Worm (Caenorhabditis elegans) whole organism, L4 larva: ENCODE measurements around the gene K08E4.7.

ENCODE experiments used
- D1046.2 ChIP-seq: fragments of 200-800 bp; sonication (Bioruptor generic); IDR thresholded peaks from 2 replicates; pipeline ENCODE4 v1.3.6; 2022; ENCODE audit warnings: missing genetic modification characterization, missing compliant biosample characterization
- F26F4.8 ChIP-seq: fragments of 200-800 bp; sonication (Bioruptor generic); conservative IDR thresholded peaks from 2 replicates; pipeline ENCODE4 v1.3.6; 2022; ENCODE audit warnings: missing genetic modification characterization, missing compliant biosample characterization
- F37D6.2 ChIP-seq: sonication (generic microtip); optimal IDR thresholded peaks from 2 replicates; lab custom pipeline; 2016; ENCODE audit warnings: mild to moderate bottlenecking, missing genetic modification characterization, missing compliant biosample characterization
- F49E8.2 ChIP-seq: sonication (generic microtip); optimal IDR thresholded peaks from 2 replicates; lab custom pipeline; 2016; ENCODE audit warnings: missing compliant biosample characterization, mild to moderate bottlenecking, missing genetic modification characterization, borderline replicate concordance
- T20F7.1 ChIP-seq: fragments of 200-800 bp; sonication (Bioruptor generic); optimal IDR thresholded peaks from 2 replicates; lab custom pipeline; 2018; ENCODE audit warnings: mild to moderate bottlenecking, missing genetic modification characterization, missing compliant biosample characterization
- Y75B8A.6 ChIP-seq: fragments of 200-800 bp; sonication (Bioruptor generic); IDR thresholded peaks from 2 replicates; pipeline ENCODE4 v1.3.6; 2022; ENCODE audit warnings: missing genetic modification reagents, missing genetic modification characterization, missing compliant biosample characterization
- ZK337.2 ChIP-seq: fragments of 200-800 bp; sonication (Bioruptor generic); IDR thresholded peaks from 2 replicates; pipeline ENCODE4 v1.3.6; 2022; ENCODE audit warnings: missing genetic modification reagents, missing genetic modification characterization, missing compliant biosample characterization
- aly-2 ChIP-seq: sonication (generic microtip); optimal IDR thresholded peaks from 2 replicates; lab custom pipeline; 2018; ENCODE audit warnings: missing biosample characterization, missing genetic modification characterization
- ama-1 ChIP-seq: fragments of 150-350 bp; optimal IDR thresholded peaks from 2 replicates; lab custom pipeline; 2014; ENCODE audit warnings: inconsistent platforms, mixed read lengths
- arid-1 ChIP-seq: fragments of 200-800 bp; sonication (Bioruptor generic); conservative IDR thresholded peaks from 2 replicates; pipeline ENCODE4 v1.3.6; 2022; ENCODE audit warnings: missing genetic modification reagents, missing genetic modification characterization, missing compliant biosample characterization
- attf-4 ChIP-seq: sonication (generic microtip); optimal IDR thresholded peaks from 3 replicates; lab custom pipeline; 2017; ENCODE audit warnings: missing biosample characterization, missing genetic modification characterization
- ceh-20 ChIP-seq: fragments of 200-800 bp; sonication (Bioruptor generic); IDR thresholded peaks from 2 replicates; pipeline ENCODE4 v1.3.6; 2022; ENCODE audit warnings: missing genetic modification reagents, missing genetic modification characterization, missing compliant biosample characterization
- ceh-44 ChIP-seq: fragments of 200-800 bp; sonication (Bioruptor generic); IDR thresholded peaks from 2 replicates; pipeline ENCODE4 v1.3.6; 2022; ENCODE audit warnings: missing genetic modification reagents, missing genetic modification characterization, missing compliant biosample characterization
- ceh-62 ChIP-seq: sonication (generic microtip); optimal IDR thresholded peaks from 2 replicates; lab custom pipeline; 2017; ENCODE audit warnings: missing biosample characterization, missing genetic modification characterization
- ctbp-1 ChIP-seq: fragments of 200-800 bp; sonication (Bioruptor generic); IDR thresholded peaks from 2 replicates; pipeline ENCODE4 v1.3.6; 2022; ENCODE audit warnings: missing genetic modification reagents, missing genetic modification characterization, missing compliant biosample characterization
- daf-16 ChIP-seq, 3 experiments: sonication (generic microtip); optimal IDR thresholded peaks; 2 replicates each; lab custom pipeline; 2016 to 2017; ENCODE audit warnings: missing genetic modification characterization in 3 of 3, missing genetic modification reagents in 3 of 3, mild to moderate bottlenecking in 2 of 3, missing compliant biosample characterization in 2 of 3, missing biosample characterization in 1 of 3, moderate library complexity in 1 of 3
- daf-8 ChIP-seq: fragments of 200-800 bp; sonication (Bioruptor generic); IDR thresholded peaks from 2 replicates; pipeline ENCODE4 v1.3.6; 2022; ENCODE audit warnings: missing genetic modification characterization, missing compliant biosample characterization
- dmd-6 ChIP-seq: fragments of 200-800 bp; sonication (Bioruptor generic); IDR thresholded peaks from 2 replicates; pipeline ENCODE4 v1.3.6; 2022; ENCODE audit warnings: missing genetic modification reagents, missing genetic modification characterization, missing compliant biosample characterization
- dmd-9 ChIP-seq: fragments of 200-800 bp; sonication (Bioruptor generic); IDR thresholded peaks from 2 replicates; pipeline ENCODE4 v1.3.6; 2022; ENCODE audit warnings: missing genetic modification reagents, missing genetic modification characterization, missing compliant biosample characterization
- dpl-1 ChIP-seq: fragments of 150-350 bp; optimal IDR thresholded peaks from 2 replicates; lab custom pipeline; 2014; ENCODE audit warnings: missing biosample characterization, missing genetic modification reagents, missing genetic modification characterization
- duxl-1 ChIP-seq: sonication (generic microtip); optimal IDR thresholded peaks from 2 replicates; lab custom pipeline; 2016; ENCODE audit warnings: mild to moderate bottlenecking, missing genetic modification characterization, moderate library complexity, missing compliant biosample characterization; ENCODE audit not compliant: poor library complexity
- fos-1 ChIP-seq: fragments of 150-350 bp; optimal IDR thresholded peaks from 2 replicates; lab custom pipeline; 2014; ENCODE audit warnings: missing biosample characterization, missing genetic modification characterization
- hif-1 ChIP-seq, 2 experiments: sonication (generic microtip); optimal IDR thresholded peaks; 2 replicates each; lab custom pipeline; 2016 to 2017; ENCODE audit warnings: missing compliant biosample characterization in 2 of 2, missing genetic modification characterization in 2 of 2, missing genetic modification reagents in 2 of 2, missing genotype in 2 of 2, mild to moderate bottlenecking in 1 of 2
- hlh-11 ChIP-seq: fragments of 200-800 bp; sonication (Bioruptor generic); optimal IDR thresholded peaks from 2 replicates; lab custom pipeline; 2018; ENCODE audit warnings: mild to moderate bottlenecking, missing genetic modification characterization, missing compliant biosample characterization
- hlh-30 ChIP-seq: sonication (generic microtip); optimal IDR thresholded peaks from 2 replicates; lab custom pipeline; 2017; ENCODE audit warnings: antibody characterized with exemption, mild to moderate bottlenecking, missing genetic modification characterization, missing compliant biosample characterization; ENCODE audit not compliant: insufficient read depth
- lin-1 ChIP-seq: fragments of 200-800 bp; sonication (Bioruptor generic); IDR thresholded peaks from 2 replicates; pipeline ENCODE4 v1.3.6; 2022; ENCODE audit warnings: missing genetic modification reagents, missing genetic modification characterization, missing compliant biosample characterization
- lin-29 ChIP-seq: fragments of 200-800 bp; sonication (Bioruptor generic); IDR thresholded peaks from 2 replicates; pipeline ENCODE4 v1.3.6; 2022; ENCODE audit warnings: missing genetic modification reagents, missing genetic modification characterization, missing compliant biosample characterization
- lin-38 ChIP-seq: fragments of 200-800 bp; sonication (Bioruptor generic); IDR thresholded peaks from 2 replicates; pipeline ENCODE4 v1.3.6; 2022; ENCODE audit warnings: missing genetic modification reagents, missing genetic modification characterization, missing compliant biosample characterization
- lin-39 ChIP-seq: fragments of 150-350 bp; optimal IDR thresholded peaks from 2 replicates; lab custom pipeline; 2014; ENCODE audit warnings: missing biosample characterization, missing genetic modification reagents, missing genetic modification characterization
- lir-3 ChIP-seq: sonication (generic microtip); optimal IDR thresholded peaks from 2 replicates; lab custom pipeline; 2016; ENCODE audit warnings: mild to moderate bottlenecking, missing genetic modification characterization, missing compliant biosample characterization
- lsy-2 ChIP-seq, 2 experiments: fragments of 150-350 bp in 1 of 2; sonication (generic microtip) in 1 of 2; optimal IDR thresholded peaks; 2 replicates each; lab custom pipeline; 2014 to 2017; ENCODE audit warnings: missing biosample characterization in 2 of 2, missing genetic modification characterization in 2 of 2
- madf-5 ChIP-seq, 2 experiments: fragments of 200-800 bp; sonication (Bioruptor generic); IDR thresholded peaks; 2 replicates each; pipeline ENCODE4 v1.3.6; 2022; ENCODE audit warnings: missing compliant biosample characterization in 2 of 2, missing genetic modification characterization in 2 of 2
- mdt-29 ChIP-seq: fragments of 200-800 bp; sonication (Bioruptor generic); IDR thresholded peaks from 2 replicates; pipeline ENCODE4 v1.3.6; 2022; ENCODE audit warnings: missing genetic modification reagents, missing genetic modification characterization, missing compliant biosample characterization
- mep-1 ChIP-seq: fragments of 150-350 bp; sonication (generic microtip); optimal IDR thresholded peaks from 3 replicates; lab custom pipeline; 2014; ENCODE audit warnings: missing biosample characterization, missing genetic modification characterization
- mes-2 ChIP-seq: sonication (generic microtip); optimal IDR thresholded peaks from 2 replicates; lab custom pipeline; 2016; ENCODE audit warnings: missing genotype, mild to moderate bottlenecking, missing genetic modification characterization, missing compliant biosample characterization; ENCODE audit not compliant: poor library complexity, severe bottlenecking
- mxl-2 ChIP-seq: fragments of 200-800 bp; sonication (Bioruptor generic); conservative IDR thresholded peaks from 2 replicates; pipeline ENCODE4 v1.3.6; 2022; ENCODE audit warnings: missing genetic modification reagents, missing genetic modification characterization, missing compliant biosample characterization
- nhr-111 ChIP-seq: fragments of 200-800 bp; sonication (Bioruptor generic); optimal IDR thresholded peaks from 2 replicates; lab custom pipeline; 2018; ENCODE audit warnings: mild to moderate bottlenecking, missing genetic modification characterization, missing compliant biosample characterization
- nhr-28 ChIP-seq: fragments of 150-350 bp; optimal IDR thresholded peaks from 2 replicates; lab custom pipeline; 2014; ENCODE audit warnings: missing biosample characterization, missing genetic modification characterization
- nhr-42 ChIP-seq: fragments of 200-800 bp; sonication (Bioruptor generic); IDR thresholded peaks from 2 replicates; pipeline ENCODE4 v1.3.6; 2022; ENCODE audit warnings: missing genetic modification characterization, missing compliant biosample characterization
- nhr-48 ChIP-seq: sonication (generic microtip); optimal IDR thresholded peaks from 2 replicates; lab custom pipeline; 2016; ENCODE audit warnings: mild to moderate bottlenecking, missing genetic modification characterization, missing compliant biosample characterization
- php-3 ChIP-seq: fragments of 200-800 bp; sonication (Bioruptor generic); IDR thresholded peaks from 2 replicates; pipeline ENCODE4 v1.3.6; 2022; ENCODE audit warnings: missing genetic modification reagents, missing genetic modification characterization, missing compliant biosample characterization
- set-16 ChIP-seq: fragments of 200-800 bp; sonication (Bioruptor generic); IDR thresholded peaks from 2 replicates; pipeline ENCODE4 v1.3.6; 2022; ENCODE audit warnings: missing genetic modification reagents, missing genetic modification characterization, missing compliant biosample characterization
- spr-1 ChIP-seq: sonication (generic microtip); optimal IDR thresholded peaks from 2 replicates; lab custom pipeline; 2016; ENCODE audit warnings: mild to moderate bottlenecking, missing genetic modification characterization, missing compliant biosample characterization
- spr-3 ChIP-seq: fragments of 200-800 bp; sonication (Bioruptor generic); optimal IDR thresholded peaks from 2 replicates; lab custom pipeline; 2018; ENCODE audit warnings: mild to moderate bottlenecking, missing genetic modification characterization, missing compliant biosample characterization
- tag-97 ChIP-seq: fragments of 200-800 bp; sonication (Bioruptor generic); IDR thresholded peaks from 2 replicates; pipeline ENCODE4 v1.3.6; 2022; ENCODE audit warnings: missing genetic modification characterization, missing compliant biosample characterization
- unc-62 ChIP-seq, 3 experiments: fragments of 150-350 bp in 1 of 3; sonication (generic microtip); optimal IDR thresholded peaks in 2 of 3; peaks in 1 of 3; 1 replicate in 1 of 3; 2 replicates in 2 of 3; lab custom pipeline; 2014 to 2017; ENCODE audit warnings: missing biosample characterization in 3 of 3, missing genetic modification characterization in 3 of 3, missing genetic modification reagents in 3 of 3, missing genotype in 1 of 3
- vab-7 ChIP-seq: fragments of 200-800 bp; sonication (Bioruptor generic); IDR thresholded peaks from 2 replicates; pipeline ENCODE4 v1.3.6; 2022; ENCODE audit warnings: missing genetic modification reagents, missing genetic modification characterization, missing compliant biosample characterization
- zfp-3 ChIP-seq: fragments of 200-800 bp; sonication (Bioruptor generic); conservative IDR thresholded peaks from 2 replicates; pipeline ENCODE4 v1.3.6; 2022; ENCODE audit warnings: missing genetic modification reagents, missing genetic modification characterization, missing compliant biosample characterization
- ztf-7 ChIP-seq: fragments of 150-350 bp; optimal IDR thresholded peaks from 2 replicates; lab custom pipeline; 2014; ENCODE audit warnings: missing biosample characterization, missing genetic modification characterization

K08E4.7 gene

ce11 chrIV:12086498-12086897, 10.9 kb downstream of the K08E4.7 start:
- peak; percentile 92 for TF ChIP-seq D1046.2 (GFP tag; lab: Robert Waterston, UW)
- no peak for TF ChIP-seq duxl-1 (tag; lab: Kevin White, UChicago)
- TF ChIP-seq vab-7 = peak; percentile 95
- peak; percentile 71 for TF ChIP-seq lir-3
- TF ChIP-seq attf-4 (tag; lab: Kevin White, UChicago) = no peak
- peak; percentile 68; the same call in 1 of the 2 replicates for TF ChIP-seq dmd-9 (GFP tag; lab: Robert Waterston, UW)
- no peak for TF ChIP-seq unc-62 (GFP tag; optimal IDR thresholded peaks at IDR 0.05 in 1 of 2; lab: Kevin White, UChicago)
- TF ChIP-seq unc-62 (tag; optimal IDR thresholded peaks at IDR 0.05; lab: Kevin White, UChicago) = no peak
- peak in 1 of 2 experiments; percentile 61 for TF ChIP-seq lsy-2 (tag; optimal IDR thresholded peaks at IDR 0.05; lab: Kevin White, UChicago)
- no peak for TF ChIP-seq lin-39
- TF ChIP-seq ctbp-1 (GFP tag; lab: Robert Waterston, UW) = peak; percentile 92
- peak; percentile 64 for TF ChIP-seq lin-1 (GFP tag; lab: Robert Waterston, UW)
- TF ChIP-seq ceh-44 (GFP tag; lab: Robert Waterston, UW) = peak; percentile 59; the same call in 1 of the 2 replicates
- TF ChIP-seq lin-29 (GFP tag; lab: Robert Waterston, UW) = peak; percentile 82
- peak; percentile 47; the same call in 1 of the 2 replicates for TF ChIP-seq daf-8
- TF ChIP-seq lin-38 (GFP tag; lab: Robert Waterston, UW) = peak; percentile 88
- TF ChIP-seq mes-2 = peak; percentile 89
- TF ChIP-seq spr-3 (GFP tag; lab: Kevin White, UChicago) = peak; percentile 79
- peak; percentile 76 for TF ChIP-seq F49E8.2
- peak; percentile 48 for TF ChIP-seq dpl-1 (GFP tag; lab: Kevin White, UChicago)
- TF ChIP-seq aly-2 (tag; lab: Kevin White, UChicago) = peak; percentile 14
- peak; percentile 89 for TF ChIP-seq mep-1 (tag; lab: Kevin White, UChicago)
- peak; percentile 47 to 91; a peak in 2 of 4 replicates for TF ChIP-seq madf-5 (GFP tag; IDR thresholded peaks at IDR 0.05; lab: Robert Waterston, UW)
- no peak for TF ChIP-seq ama-1 (lab: Kevin White, UChicago)
- TF ChIP-seq php-3 (GFP tag; lab: Robert Waterston, UW) = peak; percentile 75
- peak; percentile 88 for TF ChIP-seq ztf-7
- TF ChIP-seq daf-16 (GFP tag; optimal IDR thresholded peaks at IDR 0.05; lab: Kevin White, UChicago) = peak; percentile 66 to 85
- TF ChIP-seq daf-16 (tag; optimal IDR thresholded peaks at IDR 0.05; lab: Kevin White, UChicago) = peak; percentile 64
- TF ChIP-seq mxl-2 (GFP tag; lab: Robert Waterston, UW) = peak; percentile 66
- TF ChIP-seq ceh-20 (GFP tag; lab: Robert Waterston, UW) = peak; percentile 86
- TF ChIP-seq zfp-3 (GFP tag; lab: Robert Waterston, UW) = peak; percentile 79; the same call in 1 of the 2 replicates
- 0 out of 2 replicates have a peak, but pooled peaks have one; percentile 27 for TF ChIP-seq Y75B8A.6 (GFP tag; lab: Robert Waterston, UW)
- TF ChIP-seq set-16 (GFP tag; lab: Robert Waterston, UW) = peak; percentile 67
- TF ChIP-seq T20F7.1 = no peak
- TF ChIP-seq arid-1 (GFP tag; lab: Robert Waterston, UW) = peak; percentile 94
- peak; percentile 18; the same call in 1 of the 2 replicates for TF ChIP-seq mdt-29 (GFP tag; lab: Robert Waterston, UW)
- TF ChIP-seq ZK337.2 (GFP tag; lab: Robert Waterston, UW) = peak; percentile 86
- peak; percentile 89 for TF ChIP-seq F26F4.8 (GFP tag; lab: Robert Waterston, UW)
- TF ChIP-seq hlh-11 (tag; lab: Kevin White, UChicago) = peak; percentile 70
- no peak for TF ChIP-seq fos-1
- peak; percentile 73 for TF ChIP-seq spr-1
- peak; percentile 81 for TF ChIP-seq nhr-111 (GFP tag; lab: Kevin White, UChicago)
- TF ChIP-seq hif-1 (tag; optimal IDR thresholded peaks at IDR 0.05; lab: Kevin White, UChicago) = peak in 1 of 2 experiments; percentile 47
- peak; percentile 69 for TF ChIP-seq nhr-48 (tag; lab: Kevin White, UChicago)
- peak; percentile 61 for TF ChIP-seq F37D6.2
- no peak for TF ChIP-seq tag-97 (GFP tag; lab: Robert Waterston, UW)
- peak; percentile 66 for TF ChIP-seq dmd-6 (GFP tag; lab: Robert Waterston, UW)
- TF ChIP-seq hlh-30 = peak; percentile 88
- peak; percentile 76; the same call in 1 of the 2 replicates for TF ChIP-seq nhr-42
- no peak for TF ChIP-seq nhr-28 (tag; lab: Kevin White, UChicago)
- no peak for TF ChIP-seq ceh-62
